Worm (Caenorhabditis elegans): ENCODE measurements around the gene dnj-16.

dnj-16 gene

ce11 chrIII:4170903-4171377, 20.0 kb upstream of the dnj-16 start, which contains the start of the genes rnf-121 and C16C10.4 (continued):
- TF ChIP-seq mxl-2 (GFP tag; conservative IDR thresholded peaks at IDR 0.05), result no peak
- peak; percentile 67 for TF ChIP-seq nhr-6 (tag; optimal IDR thresholded peaks at IDR 0.05)
- TF ChIP-seq dve-1 (tag; optimal IDR thresholded peaks at IDR 0.05; ENCODE audit: insufficient read depth), result peak; percentile 29
- no peak for TF ChIP-seq hlh-11 (tag; optimal IDR thresholded peaks at IDR 0.05)
- TF ChIP-seq nhr-77 (tag; optimal IDR thresholded peaks at IDR 0.05), result no peak
- no peak for TF ChIP-seq F26F4.8 (GFP tag; conservative IDR thresholded peaks at IDR 0.05)
- TF ChIP-seq lin-13 (GFP tag; optimal IDR thresholded peaks at IDR 0.05), result no peak
- TF ChIP-seq lir-3 (tag; optimal IDR thresholded peaks at IDR 0.05), result no peak
- no peak for TF ChIP-seq jun-1 (tag; optimal IDR thresholded peaks at IDR 0.05)
- no peak for TF ChIP-seq egl-43 (GFP tag; IDR thresholded peaks at IDR 0.05)
- no peak for TF ChIP-seq daf-8 (GFP tag; IDR thresholded peaks at IDR 0.05)
- no peak for TF ChIP-seq snpc-4 (tag; optimal IDR thresholded peaks at IDR 0.05)
- no peak for TF ChIP-seq zag-1 (tag; optimal IDR thresholded peaks at IDR 0.05)
- TF ChIP-seq mes-2 (tag; optimal IDR thresholded peaks at IDR 0.05; ENCODE audit: poor library complexity, severe bottlenecking), result peak; percentile 95
- no peak for TF ChIP-seq Y75B8A.6 (GFP tag; IDR thresholded peaks at IDR 0.05)
- TF ChIP-seq lin-38 (GFP tag; IDR thresholded peaks at IDR 0.05), result peak; percentile 74
- peak; percentile 43 for TF ChIP-seq Y5F2A.4 (GFP tag; optimal IDR thresholded peaks at IDR 0.05)
- peak; percentile 81 for TF ChIP-seq arid-1 (GFP tag; conservative IDR thresholded peaks at IDR 0.05)
- TF ChIP-seq lim-7 (GFP tag; IDR thresholded peaks at IDR 0.05), result peak; percentile 58; the same call in 1 of the 2 replicates
- TF ChIP-seq rbr-2 (tag; optimal IDR thresholded peaks at IDR 0.05), result peak; percentile 54
- peak; percentile 30 for TF ChIP-seq nhr-48 (tag; optimal IDR thresholded peaks at IDR 0.05)
- TF ChIP-seq madf-5 (GFP tag; IDR thresholded peaks at IDR 0.05), result no peak
- no peak for TF ChIP-seq zfp-3 (GFP tag; conservative IDR thresholded peaks at IDR 0.05)
- TF ChIP-seq nhr-11 (tag; optimal IDR thresholded peaks at IDR 0.05), result no peak
- no peak for TF ChIP-seq nhr-10 (tag; optimal IDR thresholded peaks at IDR 0.05)
- no peak for TF ChIP-seq tra-1 (GFP tag; IDR thresholded peaks at IDR 0.05)
- no peak for TF ChIP-seq ztf-11 (tag; optimal IDR thresholded peaks at IDR 0.05)
- TF ChIP-seq zfp-2 (tag; optimal IDR thresholded peaks at IDR 0.05), result no peak
- no peak for TF ChIP-seq unc-62 (GFP tag; optimal IDR thresholded peaks at IDR 0.05 in 1 of 2)
- no peak for TF ChIP-seq unc-62 (tag; optimal IDR thresholded peaks at IDR 0.05)
- TF ChIP-seq ama-1 (optimal IDR thresholded peaks at IDR 0.05), result peak; percentile 9
- TF ChIP-seq sdz-12 (GFP tag; optimal IDR thresholded peaks at IDR 0.05), result no peak
- no peak for TF ChIP-seq ceh-62 (tag; optimal IDR thresholded peaks at IDR 0.05)
- TF ChIP-seq ZK337.2 (GFP tag; IDR thresholded peaks at IDR 0.05), result no peak
- no peak for TF ChIP-seq lin-1 (GFP tag; IDR thresholded peaks at IDR 0.05)
- peak in 1 of 2 experiments; percentile 70 for TF ChIP-seq daf-16 (GFP tag; optimal IDR thresholded peaks at IDR 0.05)
- TF ChIP-seq daf-16 (tag; optimal IDR thresholded peaks at IDR 0.05), result no peak
- no peak for TF ChIP-seq dmd-9 (GFP tag; IDR thresholded peaks at IDR 0.05)
- peak; percentile 82 for TF ChIP-seq unc-130 (GFP tag; optimal IDR thresholded peaks at IDR 0.05)
- TF ChIP-seq ctbp-1 (GFP tag; IDR thresholded peaks at IDR 0.05), result no peak
- peak; percentile 66 for TF ChIP-seq mep-1 (tag; optimal IDR thresholded peaks at IDR 0.05)
- TF ChIP-seq cey-2 (tag; optimal IDR thresholded peaks at IDR 0.05; ENCODE audit: borderline replicate concordance, insufficient read depth), result no peak
- TF ChIP-seq lsy-2 (tag; optimal IDR thresholded peaks at IDR 0.05), result peak in 1 of 2 experiments; percentile 71
- TF ChIP-seq nhr-237 (tag; optimal IDR thresholded peaks at IDR 0.05), result no peak
- peak; percentile 40; the same call in 1 of the 2 replicates for TF ChIP-seq vab-7 (GFP tag; IDR thresholded peaks at IDR 0.05)
- no peak for TF ChIP-seq daf-12 (tag; optimal IDR thresholded peaks at IDR 0.05)
- TF ChIP-seq unc-39 (tag; optimal IDR thresholded peaks at IDR 0.05), result no peak
- TF ChIP-seq D1046.2 (GFP tag; IDR thresholded peaks at IDR 0.05), result no peak
- peak; percentile 77 for TF ChIP-seq spr-1 (tag; optimal IDR thresholded peaks at IDR 0.05)
- TF ChIP-seq Y48G9A.11 (GFP tag; IDR thresholded peaks at IDR 0.05), result peak; percentile 63; the same call in 1 of the 2 replicates
- no peak for TF ChIP-seq dmd-6 (GFP tag; IDR thresholded peaks at IDR 0.05)
- TF ChIP-seq nhr-25 (tag; optimal IDR thresholded peaks at IDR 0.05; ENCODE audit: borderline replicate concordance, insufficient read depth), result no peak
